Worm (Caenorhabditis elegans): Measurements from ENCODE around the gene D1025.1.

DNA sequence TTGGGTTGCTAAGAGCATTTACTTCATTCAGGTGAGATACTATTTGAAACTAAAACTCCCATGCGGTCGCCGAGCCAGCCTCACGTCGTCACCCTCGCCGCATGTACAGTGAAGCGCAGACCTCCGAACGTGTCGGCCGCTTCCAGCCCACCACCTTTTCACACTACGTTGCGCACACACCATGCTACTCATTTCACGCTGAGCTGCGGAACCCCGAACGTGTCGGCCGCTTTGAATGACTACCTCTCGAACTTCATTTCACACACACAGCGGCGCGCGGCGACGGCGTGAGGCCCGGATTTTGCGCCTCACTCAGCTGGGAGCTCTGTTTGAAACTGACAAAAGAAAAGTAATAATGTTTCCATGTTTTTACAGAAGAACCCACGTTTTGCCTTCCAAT, 38.9 kb upstream of the D1025.1 start:
- TF ChIP-seq ama-1 (optimal IDR thresholded peaks at IDR 0.05) (no peak), ceh-36 (tag; optimal IDR thresholded peaks at IDR 0.05) (no peak), flt-1 (GFP tag; IDR thresholded peaks at IDR 0.05) (no peak), F13C5.2 (tag; optimal IDR thresholded peaks at IDR 0.05) (no peak), hmbx-1 (tag; optimal IDR thresholded peaks at IDR 0.05) (no peak), aly-1 (tag; optimal IDR thresholded peaks at IDR 0.05) (no peak), ceh-13 (GFP tag; optimal IDR thresholded peaks at IDR 0.05) (no peak), hnd-1 (tag; optimal IDR thresholded peaks at IDR 0.05) (no peak), hmg-4 (GFP tag; optimal IDR thresholded peaks at IDR 0.05) (no peak), tbx-37 (GFP tag; conservative IDR thresholded peaks at IDR 0.05) (no peak), pes-1 (GFP tag; IDR thresholded peaks at IDR 0.05) (no peak), tra-4 (tag; optimal IDR thresholded peaks at IDR 0.05) (no peak)
